Worm (Caenorhabditis elegans): ENCODE measurements around the gene sym-1.

DNA sequence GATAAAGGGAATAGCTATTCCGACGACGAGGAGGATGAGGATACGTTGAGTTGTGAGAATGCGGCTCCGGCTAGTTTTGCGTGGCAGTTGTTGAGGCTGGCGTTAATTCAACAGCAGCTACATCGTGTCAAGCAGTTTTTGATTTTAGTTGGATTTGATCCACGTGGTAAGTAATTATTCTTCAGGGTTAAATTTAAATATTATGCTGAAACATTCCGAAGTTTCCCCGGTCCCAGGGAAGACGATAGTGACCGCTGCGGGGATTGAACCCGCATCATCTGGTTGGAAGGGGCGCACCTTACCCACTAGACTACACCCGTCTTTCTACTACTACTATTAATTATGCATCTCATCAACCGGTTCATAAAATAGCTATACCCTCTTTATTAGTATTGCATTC lies 39.8 kb downstream of the sym-1 start:
- TF ChIP-seq ama-1 (optimal IDR thresholded peaks at IDR 0.05) (no peak), pha-4 (tag; optimal IDR thresholded peaks at IDR 0.05) (no peak), unc-39 (tag; optimal IDR thresholded peaks at IDR 0.05) (no peak), R02D3.7 (tag; optimal IDR thresholded peaks at IDR 0.05) (no peak), elt-3 (tag; optimal IDR thresholded peaks at IDR 0.05) (no peak), nhr-77 (tag; optimal IDR thresholded peaks at IDR 0.05) (no peak), nhr-12 (tag; optimal IDR thresholded peaks at IDR 0.05) (no peak), tbx-2 (tag; optimal IDR thresholded peaks at IDR 0.05) (no peak), zag-1 (tag; optimal IDR thresholded peaks at IDR 0.05) (no peak), fkh-10 (GFP tag; optimal IDR thresholded peaks at IDR 0.05) (no peak), snpc-4 (tag; optimal IDR thresholded peaks at IDR 0.05) (no peak), elt-1 (tag; optimal IDR thresholded peaks at IDR 0.05) (no peak), aly-2 (tag; optimal IDR thresholded peaks at IDR 0.05) (no peak)

Measured in whole organism, L3 larva.